Worm (Caenorhabditis elegans): ENCODE measurements around the gene F37C4.5.

DNA sequence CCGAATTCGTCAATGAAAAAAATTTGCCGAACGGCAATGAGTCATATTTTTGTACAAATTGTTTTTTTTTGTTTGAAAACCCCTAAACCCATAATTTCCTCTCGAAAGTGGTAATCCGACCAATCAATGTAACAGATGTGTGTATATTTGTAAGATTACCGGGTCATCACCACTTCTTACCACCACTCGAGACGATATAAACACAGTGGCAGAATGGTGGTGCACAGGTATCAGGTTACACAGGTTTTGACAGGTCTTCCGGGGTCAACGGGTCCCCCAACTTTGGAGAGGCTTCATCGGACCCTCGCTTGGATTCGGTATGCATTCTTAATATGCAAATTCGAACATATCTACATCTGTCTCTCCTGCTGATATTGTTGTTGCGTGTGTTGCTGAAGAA is 34.9 kb downstream of the F37C4.5 start:
- TF ChIP-seq elt-3 (tag; optimal IDR thresholded peaks at IDR 0.05) (no peak), nfya-1 (tag; optimal IDR thresholded peaks at IDR 0.05; ENCODE audit: insufficient read depth) (no peak), snpc-4 (tag; optimal IDR thresholded peaks at IDR 0.05) (no peak), tbx-2 (tag; optimal IDR thresholded peaks at IDR 0.05) (no peak), nhr-25 (tag; optimal IDR thresholded peaks at IDR 0.05) (no peak), skn-1 (tag; optimal IDR thresholded peaks at IDR 0.05) (no peak), ceh-16 (tag; optimal IDR thresholded peaks at IDR 0.05) (no peak), nhr-11 (tag; optimal IDR thresholded peaks at IDR 0.05) (no peak), lin-15B (tag; optimal IDR thresholded peaks at IDR 0.05) (no peak), jun-1 (tag; optimal IDR thresholded peaks at IDR 0.05) (no peak), unc-62 (GFP tag; optimal IDR thresholded peaks at IDR 0.05) (no peak), nhr-12 (tag; optimal IDR thresholded peaks at IDR 0.05) (no peak), nhr-237 (tag; optimal IDR thresholded peaks at IDR 0.05) (no peak), nhr-76 (tag; optimal IDR thresholded peaks at IDR 0.05) (no peak)

All from whole organism, L3 larva.